Fruit fly (Drosophila melanogaster): Measurements from ENCODE around the gene CG17261.

DNA sequence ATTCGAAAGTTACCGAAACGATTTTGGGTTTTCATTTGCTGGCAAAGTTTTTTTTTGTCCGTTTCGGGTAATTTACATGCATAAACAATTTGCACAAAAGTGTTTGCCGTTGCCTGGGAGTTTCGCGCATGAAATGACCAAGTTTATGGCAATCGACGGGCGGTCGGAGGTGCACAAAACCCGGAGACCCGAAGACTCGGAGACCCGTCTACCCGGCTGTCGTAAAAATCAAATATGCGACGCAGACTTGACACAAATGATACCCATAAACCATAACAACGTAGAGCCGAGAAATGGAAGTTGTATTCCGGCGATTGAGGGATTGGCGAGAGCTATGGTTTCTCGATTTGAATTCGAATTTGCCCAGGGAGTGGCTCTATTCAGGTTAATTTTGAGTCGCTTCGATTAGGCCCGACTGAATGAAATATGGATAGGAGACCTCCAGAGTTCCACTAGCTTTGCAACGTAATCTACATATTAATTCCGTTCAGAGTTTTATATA lies 35.4 kb upstream of the CG17261 start:
- TF ChIP-seq fru (GFP tag; optimal IDR thresholded peaks at IDR 0.05) = no peak
- TF ChIP-seq lola (GFP tag; optimal IDR thresholded peaks at IDR 0.05) = no peak
